Worm (Caenorhabditis elegans) whole organism, mixed stage, embryonic: Measurements from ENCODE around the gene F58G1.8.

Experiments used
- M03D4.4 ChIP-seq: sonication (generic microtip); optimal IDR thresholded peaks from 2 replicates; lab custom pipeline; 2017; ENCODE audit warnings: mild to moderate bottlenecking, missing genetic modification characterization, missing compliant biosample characterization
- bed-3 ChIP-seq: fragments of 200-800 bp; sonication (Bioruptor generic); optimal IDR thresholded peaks from 3 replicates; lab custom pipeline; 2018; ENCODE audit warnings: mild to moderate bottlenecking, missing genetic modification characterization, moderate library complexity, missing compliant biosample characterization
- blmp-1 ChIP-seq: fragments of 150-350 bp; optimal IDR thresholded peaks from 2 replicates; lab custom pipeline; 2014; ENCODE audit warnings: missing biosample characterization, missing genetic modification characterization
- ceh-39 ChIP-seq: fragments of 150-350 bp; optimal IDR thresholded peaks from 2 replicates; lab custom pipeline; 2014; ENCODE audit warnings: missing biosample characterization, missing genetic modification characterization
- ceh-43 ChIP-seq: fragments of 200-800 bp; sonication (Bioruptor generic); optimal IDR thresholded peaks from 2 replicates; lab custom pipeline; 2018; ENCODE audit warnings: mild to moderate bottlenecking, missing genetic modification characterization, moderate library complexity, missing compliant biosample characterization
- ceh-83 ChIP-seq: fragments of 200-800 bp; sonication (Bioruptor generic); optimal IDR thresholded peaks from 2 replicates; lab custom pipeline; 2018; ENCODE audit warnings: mild to moderate bottlenecking, missing genetic modification characterization, missing compliant biosample characterization
- ces-1 ChIP-seq: fragments of 150-350 bp; optimal IDR thresholded peaks from 2 replicates; lab custom pipeline; 2014; ENCODE audit warnings: missing biosample characterization, missing genetic modification reagents, missing genetic modification characterization
- cnd-1 ChIP-seq: fragments of 200-800 bp; sonication (Bioruptor generic); optimal IDR thresholded peaks from 2 replicates; lab custom pipeline; 2018; ENCODE audit warnings: mild to moderate bottlenecking, missing genetic modification characterization, missing compliant biosample characterization
- drap-1 ChIP-seq: fragments of 200-800 bp; sonication (Bioruptor generic); optimal IDR thresholded peaks from 3 replicates; lab custom pipeline; 2018; ENCODE audit warnings: mild to moderate bottlenecking, missing genetic modification characterization, missing compliant biosample characterization
- elt-1 ChIP-seq: sonication (generic microtip); optimal IDR thresholded peaks from 2 replicates; lab custom pipeline; 2017; ENCODE audit warnings: missing genetic modification characterization, mild to moderate bottlenecking, missing compliant biosample characterization, antibody characterized with exemption, moderate library complexity, borderline replicate concordance; ENCODE audit not compliant: insufficient read depth
- elt-3 ChIP-seq: fragments of 150-350 bp; optimal IDR thresholded peaks from 2 replicates; lab custom pipeline; 2014; ENCODE audit warnings: missing biosample characterization, missing genetic modification characterization
- flh-1 ChIP-seq: fragments of 200-800 bp; sonication (Bioruptor generic); optimal IDR thresholded peaks from 2 replicates; lab custom pipeline; 2018; ENCODE audit warnings: mild to moderate bottlenecking, missing genetic modification characterization, moderate library complexity, missing compliant biosample characterization
- ham-2 ChIP-seq: fragments of 200-800 bp; sonication (Bioruptor generic); optimal IDR thresholded peaks from 2 replicates; lab custom pipeline; 2018; ENCODE audit warnings: mild to moderate bottlenecking, missing genetic modification characterization, missing compliant biosample characterization
- hlh-1 ChIP-seq: fragments of 150-350 bp; optimal IDR thresholded peaks from 2 replicates; lab custom pipeline; 2014; ENCODE audit warnings: missing biosample characterization, missing genetic modification reagents, missing genetic modification characterization
- lin-13 ChIP-seq: fragments of 150-350 bp; optimal IDR thresholded peaks from 2 replicates; lab custom pipeline; 2014; ENCODE audit warnings: missing biosample characterization, missing genetic modification characterization
- lin-32 ChIP-seq: fragments of 200-800 bp; sonication (Bioruptor generic); optimal IDR thresholded peaks from 2 replicates; lab custom pipeline; 2018; ENCODE audit warnings: mild to moderate bottlenecking, missing genetic modification characterization, missing compliant biosample characterization
- lsy-2 ChIP-seq: fragments of 150-350 bp; optimal IDR thresholded peaks from 2 replicates; lab custom pipeline; 2014; ENCODE audit warnings: missing biosample characterization, missing genetic modification characterization
- mab-5 ChIP-seq: fragments of 150-350 bp; optimal IDR thresholded peaks from 2 replicates; lab custom pipeline; 2014; ENCODE audit warnings: missing biosample characterization, missing genetic modification characterization
- mep-1 ChIP-seq: fragments of 150-350 bp; optimal IDR thresholded peaks from 2 replicates; lab custom pipeline; 2017; ENCODE audit warnings: missing biosample characterization, missing genetic modification reagents, missing genetic modification characterization, inconsistent platforms
- mls-2 ChIP-seq: sonication (generic microtip); optimal IDR thresholded peaks from 2 replicates; lab custom pipeline; 2016; ENCODE audit warnings: mild to moderate bottlenecking, missing genetic modification characterization, moderate library complexity, missing compliant biosample characterization
- nhr-12 ChIP-seq: fragments of 150-350 bp; optimal IDR thresholded peaks from 2 replicates; lab custom pipeline; 2014; ENCODE audit warnings: missing biosample characterization, missing genetic modification characterization
- nhr-2 ChIP-seq: fragments of 150-350 bp; optimal IDR thresholded peaks from 2 replicates; lab custom pipeline; 2014; ENCODE audit warnings: missing biosample characterization, missing genetic modification characterization
- nhr-237 ChIP-seq: fragments of 150-350 bp; optimal IDR thresholded peaks from 2 replicates; lab custom pipeline; 2014; ENCODE audit warnings: missing biosample characterization, missing genetic modification characterization
- nhr-28 ChIP-seq: fragments of 150-350 bp; optimal IDR thresholded peaks from 2 replicates; lab custom pipeline; 2014; ENCODE audit warnings: missing biosample characterization, missing genetic modification characterization
- nhr-76 ChIP-seq: sonication (generic microtip); optimal IDR thresholded peaks from 2 replicates; lab custom pipeline; 2017; ENCODE audit warnings: missing biosample characterization, missing genetic modification characterization
- pha-4 ChIP-seq: fragments of 150-350 bp; optimal IDR thresholded peaks from 2 replicates; lab custom pipeline; 2018; ENCODE audit warnings: missing biosample characterization, missing genetic modification reagents, missing genetic modification characterization
- sem-2 ChIP-seq: fragments of 200-800 bp; sonication (Bioruptor generic); optimal IDR thresholded peaks from 2 replicates; lab custom pipeline; 2018; ENCODE audit warnings: mild to moderate bottlenecking, missing genetic modification characterization, missing compliant biosample characterization
- snpc-4 ChIP-seq: fragments of 150-350 bp; optimal IDR thresholded peaks from 2 replicates; lab custom pipeline; 2014; ENCODE audit warnings: missing biosample characterization, missing genetic modification characterization
- sptf-1 ChIP-seq: sonication (generic microtip); optimal IDR thresholded peaks from 2 replicates; lab custom pipeline; 2017; ENCODE audit warnings: mild to moderate bottlenecking, missing genetic modification characterization, moderate library complexity, missing compliant biosample characterization
- tbx-8 ChIP-seq: fragments of 200-800 bp; sonication (Bioruptor generic); optimal IDR thresholded peaks from 2 replicates; lab custom pipeline; 2018; ENCODE audit warnings: mild to moderate bottlenecking, missing genetic modification characterization, moderate library complexity, missing compliant biosample characterization
- unc-120 ChIP-seq: sonication (generic microtip); optimal IDR thresholded peaks from 2 replicates; lab custom pipeline; 2017; ENCODE audit warnings: missing genetic modification characterization, missing compliant biosample characterization; ENCODE audit not compliant: poor library complexity, severe bottlenecking
- unc-39 ChIP-seq: fragments of 150-350 bp; optimal IDR thresholded peaks from 2 replicates; lab custom pipeline; 2014; ENCODE audit warnings: missing biosample characterization, missing genetic modification characterization
- unc-62 ChIP-seq: fragments of 150-350 bp; optimal IDR thresholded peaks from 2 replicates; lab custom pipeline; 2014; ENCODE audit warnings: missing biosample characterization, missing genetic modification reagents, missing genetic modification characterization
- zip-8 ChIP-seq: fragments of 150-350 bp; optimal IDR thresholded peaks from 2 replicates; lab custom pipeline; 2014; ENCODE audit warnings: missing biosample characterization, missing genetic modification characterization
- ztf-11 ChIP-seq: fragments of 150-350 bp; optimal IDR thresholded peaks from 2 replicates; lab custom pipeline; 2014; ENCODE audit warnings: missing biosample characterization, missing genetic modification characterization

The F58G1.8 gene

ce11 chrII:12965138-12965537, 39.7 kb upstream of the F58G1.8 start:
- TF ChIP-seq blmp-1 (tag; lab: Kevin White, UChicago), result no peak
- peak; percentile 90 for TF ChIP-seq elt-1
- no peak for TF ChIP-seq snpc-4
- TF ChIP-seq lin-13 (tag; lab: Kevin White, UChicago), result no peak
- TF ChIP-seq elt-3 (tag; lab: Kevin White, UChicago), result no peak
- TF ChIP-seq bed-3 (GFP tag; lab: Kevin White, UChicago), result no peak

DNA sequence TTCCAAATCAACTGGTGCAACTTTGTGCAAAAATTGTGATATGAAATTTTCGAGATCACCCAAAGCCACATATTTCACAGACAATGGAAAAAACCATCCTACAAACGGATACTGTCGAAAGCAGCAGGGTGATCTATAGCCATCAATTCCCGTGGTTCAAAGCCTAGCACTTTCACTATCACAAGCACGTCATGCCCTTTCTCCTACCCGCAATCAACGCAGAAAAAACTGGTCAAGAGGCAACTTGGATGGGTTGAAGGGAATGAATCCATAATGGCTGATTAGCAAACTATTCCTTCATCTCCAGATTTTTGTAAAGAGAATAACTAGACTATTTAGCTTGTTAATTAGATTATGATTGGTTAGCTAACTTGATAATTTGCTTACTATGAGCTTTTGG, 36.3 kb upstream of the F58G1.8 start:
- no peak for TF ChIP-seq nhr-28 (tag; lab: Kevin White, UChicago)
- TF ChIP-seq mls-2 (tag; lab: Kevin White, UChicago), result no peak
- TF ChIP-seq lin-13 (tag; lab: Kevin White, UChicago), result no peak
- no peak for TF ChIP-seq cnd-1
- TF ChIP-seq ztf-11 (tag; lab: Kevin White, UChicago), result no peak
- no peak for TF ChIP-seq ceh-43 (GFP tag; lab: Kevin White, UChicago)
- TF ChIP-seq hlh-1 (tag; lab: Kevin White, UChicago), result no peak
- no peak for TF ChIP-seq unc-120 (tag; lab: Kevin White, UChicago)
- TF ChIP-seq mab-5 (tag; lab: Kevin White, UChicago), result no peak
- no peak for TF ChIP-seq zip-8
- TF ChIP-seq snpc-4, result no peak
- TF ChIP-seq nhr-237 (tag; lab: Kevin White, UChicago), result no peak
- no peak for TF ChIP-seq ceh-83 (GFP tag; lab: Kevin White, UChicago)
- no peak for TF ChIP-seq M03D4.4 (tag; lab: Kevin White, UChicago)
- no peak for TF ChIP-seq lsy-2
- TF ChIP-seq sem-2, result no peak
- TF ChIP-seq pha-4, result no peak

DNA sequence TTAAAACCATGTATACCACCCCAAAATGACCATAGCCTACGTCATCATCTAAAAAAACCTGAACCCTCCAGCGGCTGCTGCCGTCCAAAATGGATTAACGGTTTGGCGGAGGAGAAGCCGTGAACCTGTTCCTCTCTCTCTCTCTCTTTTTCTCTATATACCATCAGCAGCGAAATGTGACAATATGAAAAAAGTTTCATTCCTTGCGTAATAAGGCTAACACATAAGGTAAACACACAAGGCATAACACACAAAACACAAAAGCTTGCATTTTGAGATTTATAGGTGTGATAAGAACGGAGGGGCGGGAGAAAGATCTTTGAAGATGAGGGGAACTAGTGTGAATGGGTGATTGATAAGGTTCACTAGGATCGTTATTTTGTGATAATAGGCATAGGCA, 35.8 kb upstream of the F58G1.8 start:
- TF ChIP-seq snpc-4, result no peak
- TF ChIP-seq nhr-237 (tag; lab: Kevin White, UChicago), result no peak
- TF ChIP-seq blmp-1 (tag; lab: Kevin White, UChicago), result no peak
- TF ChIP-seq ztf-11 (tag; lab: Kevin White, UChicago), result no peak
- no peak for TF ChIP-seq tbx-8
- TF ChIP-seq unc-39 (tag; lab: Kevin White, UChicago), result no peak
- no peak for TF ChIP-seq pha-4
- TF ChIP-seq lsy-2, result no peak
- TF ChIP-seq lin-13 (tag; lab: Kevin White, UChicago), result no peak
- no peak for TF ChIP-seq drap-1 (GFP tag; lab: Kevin White, UChicago)
- no peak for TF ChIP-seq ham-2 (GFP tag; lab: Kevin White, UChicago)
- TF ChIP-seq ceh-39 (tag; lab: Kevin White, UChicago), result no peak
- TF ChIP-seq elt-1, result no peak
- TF ChIP-seq flh-1 (GFP tag; lab: Kevin White, UChicago), result no peak
- no peak for TF ChIP-seq nhr-12

DNA sequence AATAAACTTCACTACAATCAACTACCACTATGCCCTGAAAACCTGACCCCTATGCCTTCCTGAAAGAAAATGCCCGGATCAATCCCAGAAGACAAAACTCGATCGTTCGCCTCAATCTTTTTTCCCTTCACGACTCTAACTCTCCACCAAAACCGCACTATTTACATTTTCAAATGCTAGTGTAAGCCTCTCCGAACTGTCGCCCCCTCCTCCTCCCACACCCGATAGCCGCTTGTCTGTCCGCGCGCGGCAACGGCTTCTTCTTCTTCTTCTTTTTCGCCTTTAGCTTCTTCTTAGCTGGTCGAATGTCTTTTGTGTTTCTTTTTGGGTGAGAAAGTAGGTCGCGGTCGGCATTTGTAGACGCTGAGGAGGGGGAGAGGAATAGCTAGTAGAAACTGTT, 34.8 kb upstream of the F58G1.8 start:
- TF ChIP-seq mep-1 (tag; lab: Kevin White, UChicago), result no peak
- peak; percentile 81 for TF ChIP-seq ham-2 (GFP tag; lab: Kevin White, UChicago)

DNA sequence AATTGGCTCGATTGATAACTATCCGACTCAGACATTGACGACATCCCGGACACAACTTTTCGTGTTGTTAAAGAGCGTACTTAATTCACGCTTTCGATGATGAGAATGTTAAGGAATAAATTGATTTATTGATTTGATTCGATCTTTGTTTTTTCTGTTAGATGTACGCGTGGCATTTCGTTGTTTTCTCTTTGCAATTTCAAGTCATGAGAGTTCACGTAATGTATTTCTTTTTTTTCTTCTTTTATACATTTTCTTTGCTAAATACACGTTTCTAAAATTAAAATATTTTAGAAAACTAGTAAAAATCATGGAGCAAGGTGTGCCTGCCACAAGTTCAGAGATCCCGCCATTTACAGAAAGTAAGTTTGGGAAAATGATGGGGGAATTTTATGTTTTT, 29.2 kb upstream of the F58G1.8 start, which contains the start of the genes Y38F1A.1 and Y38F1A.2:
Y38F1A.1 (minus strand) TSS at position 101 of the 400 bp plus-strand sequence.
Y38F1A.2 (plus strand) TSS at position 289 of the 400 bp plus-strand sequence.
- no peak for TF ChIP-seq ces-1 (GFP tag; lab: Kevin White, UChicago)
- no peak for TF ChIP-seq nhr-12
- TF ChIP-seq sem-2, result no peak

ce11 chrII:12953297-12953696, 27.8 kb upstream of the F58G1.8 start:
- no peak for TF ChIP-seq ceh-39 (tag; lab: Kevin White, UChicago)
- no peak for TF ChIP-seq nhr-28 (tag; lab: Kevin White, UChicago)
- peak; percentile 24 for TF ChIP-seq elt-1
- no peak for TF ChIP-seq sem-2
- no peak for TF ChIP-seq nhr-2 (tag; lab: Kevin White, UChicago)
- TF ChIP-seq ceh-83 (GFP tag; lab: Kevin White, UChicago), result no peak
- no peak for TF ChIP-seq nhr-237 (tag; lab: Kevin White, UChicago)
- TF ChIP-seq unc-62, result peak; percentile 34
- peak; percentile 54 for TF ChIP-seq unc-120 (tag; lab: Kevin White, UChicago)
- TF ChIP-seq lsy-2, result peak; percentile 24
- TF ChIP-seq bed-3 (GFP tag; lab: Kevin White, UChicago), result no peak
- TF ChIP-seq flh-1 (GFP tag; lab: Kevin White, UChicago), result no peak
- no peak for TF ChIP-seq mls-2 (tag; lab: Kevin White, UChicago)
- TF ChIP-seq tbx-8, result no peak
- TF ChIP-seq elt-3 (tag; lab: Kevin White, UChicago), result no peak
- TF ChIP-seq cnd-1, result no peak
- no peak for TF ChIP-seq mep-1 (tag; lab: Kevin White, UChicago)
- TF ChIP-seq ceh-43 (GFP tag; lab: Kevin White, UChicago), result no peak
- no peak for TF ChIP-seq lin-32 (GFP tag; lab: Kevin White, UChicago)
- TF ChIP-seq ces-1 (GFP tag; lab: Kevin White, UChicago), result peak; percentile 52
- peak; percentile 61 for TF ChIP-seq pha-4
- no peak for TF ChIP-seq drap-1 (GFP tag; lab: Kevin White, UChicago)
- no peak for TF ChIP-seq unc-39 (tag; lab: Kevin White, UChicago)
- no peak for TF ChIP-seq M03D4.4 (tag; lab: Kevin White, UChicago)
- TF ChIP-seq blmp-1 (tag; lab: Kevin White, UChicago), result no peak
- TF ChIP-seq sptf-1 (tag; lab: Kevin White, UChicago), result no peak
- TF ChIP-seq ham-2 (GFP tag; lab: Kevin White, UChicago), result peak; percentile 77
- TF ChIP-seq mab-5 (tag; lab: Kevin White, UChicago), result no peak
- no peak for TF ChIP-seq nhr-12
- TF ChIP-seq hlh-1 (tag; lab: Kevin White, UChicago), result peak; percentile 1
- TF ChIP-seq nhr-76 (tag; lab: Kevin White, UChicago), result no peak
- no peak for TF ChIP-seq snpc-4
- no peak for TF ChIP-seq zip-8
- TF ChIP-seq ztf-11 (tag; lab: Kevin White, UChicago), result no peak
- no peak for TF ChIP-seq lin-13 (tag; lab: Kevin White, UChicago)
